Fruit fly (Drosophila melanogaster) whole organism, embryonic: ENCODE data around the gene CG6569.

Experiments
- Atf3 ChIP-seq: fragments of 200-800 bp; sonication (Bioruptor generic); optimal IDR thresholded peaks from 3 replicates; lab custom pipeline; 2016; ENCODE audit warnings: missing biosample characterization, missing genetic modification characterization
- B-H2 ChIP-seq: fragments of 200-800 bp; sonication (Bioruptor generic); optimal IDR thresholded peaks from 2 replicates; lab custom pipeline; 2018; ENCODE audit warnings: missing biosample characterization, mild to moderate bottlenecking, missing genetic modification characterization
- CG10209 ChIP-seq: fragments of 200-800 bp; sonication (Bioruptor generic); optimal IDR thresholded peaks from 3 replicates; lab custom pipeline; 2017; ENCODE audit warnings: missing biosample characterization, mild to moderate bottlenecking, missing genetic modification characterization, missing genetic modification reagents
- CG11247 ChIP-seq: fragments of 200-800 bp; sonication (Bioruptor generic); IDR thresholded peaks from 2 replicates; pipeline ENCODE4 v1.3.6; 2022; ENCODE audit warnings: missing biosample characterization, missing genetic modification characterization
- CG1233 ChIP-seq: fragments of 200-800 bp; sonication (Bioruptor generic); optimal IDR thresholded peaks from 4 replicates; lab custom pipeline; 2018; ENCODE audit warnings: missing biosample characterization, mild to moderate bottlenecking, missing genetic modification characterization
- CG12391 ChIP-seq: fragments of 200-800 bp; sonication (Bioruptor generic); optimal IDR thresholded peaks from 3 replicates; lab custom pipeline; 2018; ENCODE audit warnings: missing biosample characterization, mild to moderate bottlenecking, missing genetic modification characterization, moderate library complexity
- CG15011 ChIP-seq: fragments of 200-800 bp; sonication (Bioruptor generic); optimal IDR thresholded peaks from 3 replicates; lab custom pipeline; 2018; ENCODE audit warnings: missing biosample characterization, mild to moderate bottlenecking, missing genetic modification characterization
- CG17612 ChIP-seq: fragments of 200-800 bp; sonication (Bioruptor generic); IDR thresholded peaks from 2 replicates; pipeline ENCODE4 v1.3.6; 2022; ENCODE audit warnings: missing biosample characterization, missing genetic modification characterization
- CG17802 ChIP-seq: fragments of 200-800 bp; sonication (Bioruptor generic); optimal IDR thresholded peaks from 2 replicates; lab custom pipeline; 2018; ENCODE audit warnings: missing biosample characterization, mild to moderate bottlenecking, missing genetic modification characterization, moderate library complexity
- CG1792 ChIP-seq: fragments of 200-800 bp; sonication (Bioruptor generic); optimal IDR thresholded peaks from 2 replicates; lab custom pipeline; 2016; ENCODE audit warnings: missing biosample characterization, missing genetic modification characterization
- CG1832 ChIP-seq: fragments of 200-800 bp; sonication (Bioruptor generic); optimal IDR thresholded peaks from 2 replicates; lab custom pipeline; 2017; ENCODE audit warnings: missing biosample characterization, mild to moderate bottlenecking, missing genetic modification characterization, inconsistent platforms
- CG30020 ChIP-seq: fragments of 200-800 bp; optimal IDR thresholded peaks from 2 replicates; lab custom pipeline; 2019; ENCODE audit warnings: missing biosample characterization, mild to moderate bottlenecking, missing genetic modification characterization, moderate library complexity
- CG31365 ChIP-seq: fragments of 200-800 bp; sonication (Bioruptor generic); optimal IDR thresholded peaks from 2 replicates; lab custom pipeline; 2018; ENCODE audit warnings: missing biosample characterization, mild to moderate bottlenecking, missing genetic modification characterization
- CG5180 ChIP-seq: fragments of 200-800 bp; sonication (Bioruptor generic); optimal IDR thresholded peaks from 3 replicates; lab custom pipeline; 2017; ENCODE audit warnings: missing biosample characterization, missing genetic modification characterization, mild to moderate bottlenecking, moderate library complexity, missing genetic modification reagents
- CG5245 ChIP-seq: fragments of 200-800 bp; sonication (Bioruptor generic); optimal IDR thresholded peaks from 3 replicates; lab custom pipeline; 2016; ENCODE audit warnings: missing biosample characterization, missing genetic modification characterization
- CG6175 ChIP-seq: fragments of 200-800 bp; sonication (Bioruptor generic); IDR thresholded peaks from 3 replicates; pipeline ENCODE4 v1.3.6; 2022; ENCODE audit warnings: missing biosample characterization, missing genetic modification characterization
- CG7271 ChIP-seq: fragments of 200-800 bp; sonication (Bioruptor generic); optimal IDR thresholded peaks from 2 replicates; lab custom pipeline; 2018; ENCODE audit warnings: missing biosample characterization, mild to moderate bottlenecking, missing genetic modification characterization, moderate library complexity
- CG7357 ChIP-seq: fragments of 200-800 bp; sonication (Bioruptor generic); IDR thresholded peaks from 3 replicates; pipeline ENCODE4 v1.3.6; 2022; ENCODE audit warnings: missing biosample characterization, missing genetic modification characterization
- CG7928 ChIP-seq: fragments of 200-800 bp; sonication (Bioruptor generic); optimal IDR thresholded peaks from 2 replicates; lab custom pipeline; 2017; ENCODE audit warnings: missing biosample characterization, mild to moderate bottlenecking, missing genetic modification characterization
- CG7963 ChIP-seq: fragments of 200-800 bp; sonication (Bioruptor generic); IDR thresholded peaks from 3 replicates; pipeline ENCODE4 v1.3.6; 2022; ENCODE audit warnings: missing biosample characterization, missing genetic modification characterization; ENCODE audit not compliant: partially characterized antibody
- CHES-1-like ChIP-seq: fragments of 200-800 bp; sonication (Bioruptor generic); optimal IDR thresholded peaks from 2 replicates; lab custom pipeline; 2016; ENCODE audit warnings: missing biosample characterization, missing genetic modification characterization
- CrebB ChIP-seq: fragments of 200-800 bp; sonication (Bioruptor generic); optimal IDR thresholded peaks from 3 replicates; lab custom pipeline; 2018; ENCODE audit warnings: missing biosample characterization, mild to moderate bottlenecking, missing genetic modification characterization
- Elba2 ChIP-seq: fragments of 200-800 bp; sonication (Bioruptor generic); optimal IDR thresholded peaks from 3 replicates; lab custom pipeline; 2016; ENCODE audit warnings: missing biosample characterization, missing genetic modification characterization
- Hr78 ChIP-seq, 2 experiments: fragments of 200-800 bp in 1 of 2; fragments of >200 bp in 1 of 2; sonication (Bioruptor generic) in 1 of 2; optimal IDR thresholded peaks; 2 replicates each; lab custom pipeline; 2017 to 2019; ENCODE audit warnings: missing biosample characterization in 2 of 2, missing genetic modification characterization in 2 of 2, mild to moderate bottlenecking in 1 of 2, moderate library complexity in 1 of 2
- Mad ChIP-seq: fragments of 200-800 bp; sonication (Bioruptor generic); optimal IDR thresholded peaks from 2 replicates; lab custom pipeline; 2016; ENCODE audit warnings: missing biosample characterization, missing genetic modification characterization
- Max ChIP-seq: fragments of 200-800 bp; sonication (Bioruptor generic); optimal IDR thresholded peaks from 2 replicates; lab custom pipeline; 2016; ENCODE audit warnings: missing biosample characterization, mild to moderate bottlenecking, missing genetic modification characterization
- NC2α ChIP-seq: fragments of 200-800 bp; sonication (Bioruptor generic); optimal IDR thresholded peaks from 2 replicates; lab custom pipeline; 2016; ENCODE audit warnings: missing biosample characterization, missing genetic modification characterization
- NK7.1 ChIP-seq: fragments of 200-800 bp; sonication (Bioruptor generic); optimal IDR thresholded peaks from 3 replicates; lab custom pipeline; 2016; ENCODE audit warnings: missing biosample characterization, missing genetic modification characterization
- Tbp ChIP-seq: fragments of >200 bp; optimal IDR thresholded peaks from 2 replicates; lab custom pipeline; 2018; ENCODE audit warnings: missing biosample characterization, missing genetic modification characterization
- bbx ChIP-seq: fragments of 200-800 bp; sonication (Bioruptor generic); IDR thresholded peaks from 2 replicates; pipeline ENCODE4 v1.3.6; 2022; ENCODE audit warnings: missing biosample characterization, missing genetic modification characterization; ENCODE audit not compliant: partially characterized antibody
- btn ChIP-seq: fragments of 200-800 bp; sonication (Bioruptor generic); optimal IDR thresholded peaks from 2 replicates; lab custom pipeline; 2016; ENCODE audit warnings: missing biosample characterization, missing genetic modification characterization
- corto ChIP-seq: fragments of 200-800 bp; sonication (Bioruptor generic); optimal IDR thresholded peaks from 2 replicates; lab custom pipeline; 2016; ENCODE audit warnings: missing biosample characterization, mild to moderate bottlenecking, missing genetic modification characterization, moderate library complexity
- croc ChIP-seq: fragments of 200-800 bp; sonication (Bioruptor generic); conservative IDR thresholded peaks from 3 replicates; pipeline ENCODE4 v1.3.6; 2022; ENCODE audit warnings: missing biosample characterization, missing genetic modification characterization
- da ChIP-seq: fragments of 200-800 bp; sonication (Bioruptor generic); optimal IDR thresholded peaks from 2 replicates; lab custom pipeline; 2016; ENCODE audit warnings: missing biosample characterization, missing genetic modification characterization
- fd102C ChIP-seq: fragments of 200-800 bp; sonication (Bioruptor generic); optimal IDR thresholded peaks from 2 replicates; lab custom pipeline; 2018; ENCODE audit warnings: missing biosample characterization, mild to moderate bottlenecking, missing genetic modification characterization, moderate library complexity
- grau ChIP-seq: fragments of 200-800 bp; optimal IDR thresholded peaks from 3 replicates; lab custom pipeline; 2019; ENCODE audit warnings: missing biosample characterization, mild to moderate bottlenecking, missing genetic modification characterization, moderate library complexity
- inv ChIP-seq: fragments of 200-800 bp; sonication (Bioruptor generic); IDR thresholded peaks from 2 replicates; pipeline ENCODE4 v1.3.6; 2022; ENCODE audit warnings: missing biosample characterization, missing genetic modification characterization; ENCODE audit not compliant: partially characterized antibody
- jigr1 ChIP-seq: fragments of 200-800 bp; sonication (Bioruptor generic); IDR thresholded peaks from 3 replicates; pipeline ENCODE4 v1.3.6; 2022; ENCODE audit warnings: missing biosample characterization, missing genetic modification characterization
- kni ChIP-seq: fragments of 200-800 bp; sonication (Bioruptor generic); optimal IDR thresholded peaks from 3 replicates; lab custom pipeline; 2017; ENCODE audit warnings: mild to moderate bottlenecking, missing biosample characterization, missing genetic modification reagents, missing genetic modification characterization
- mam ChIP-seq: fragments of 200-800 bp; sonication (Bioruptor generic); optimal IDR thresholded peaks from 3 replicates; lab custom pipeline; 2016; ENCODE audit warnings: missing biosample characterization, missing genetic modification characterization
- mirr ChIP-seq: fragments of 200-800 bp; sonication (Bioruptor generic); optimal IDR thresholded peaks from 3 replicates; lab custom pipeline; 2018; ENCODE audit warnings: missing biosample characterization, mild to moderate bottlenecking, missing genetic modification characterization
- nerfin-1 ChIP-seq: fragments of 200-800 bp; sonication (Bioruptor generic); optimal IDR thresholded peaks from 3 replicates; lab custom pipeline; 2019; ENCODE audit warnings: missing biosample characterization, mild to moderate bottlenecking, missing genetic modification characterization, moderate library complexity
- pho ChIP-seq: fragments of 200-800 bp; sonication (Bioruptor generic); optimal IDR thresholded peaks from 2 replicates; lab custom pipeline; 2016; ENCODE audit warnings: missing biosample characterization, missing genetic modification characterization
- ranshi ChIP-seq: fragments of 200-800 bp; sonication (Bioruptor generic); IDR thresholded peaks from 2 replicates; pipeline ENCODE4 v1.3.6; 2022; ENCODE audit warnings: missing biosample characterization, missing genetic modification characterization
- sens ChIP-seq: fragments of 200-800 bp; sonication (Bioruptor generic); peaks from one replicate; lab custom pipeline; 2016; ENCODE audit warnings: missing biosample characterization, missing genetic modification characterization
- tio ChIP-seq: fragments of 200-800 bp; sonication (Bioruptor generic); optimal IDR thresholded peaks from 2 replicates; lab custom pipeline; 2017; ENCODE audit warnings: missing biosample characterization, missing genetic modification characterization, inconsistent platforms
- unc-4 ChIP-seq: fragments of 200-800 bp; sonication (Bioruptor generic); IDR thresholded peaks from 2 replicates; pipeline ENCODE4 v1.3.6; 2022; ENCODE audit warnings: missing biosample characterization, missing genetic modification characterization; ENCODE audit not compliant: partially characterized antibody
- vvl ChIP-seq: fragments of 200-800 bp; sonication (Bioruptor generic); IDR thresholded peaks from 2 replicates; pipeline ENCODE4 v1.3.6; 2022; ENCODE audit warnings: missing biosample characterization, missing genetic modification characterization

Gene CG6569

dm6 chr3R:21870158-21870971, 2.6 kb upstream of the CG6569 start, which contains the start of gene CG31431 (continued):
- TF ChIP-seq CG5245 (peak; percentile 96), CG17612 (GFP tag; lab: Robert Waterston, UW) (peak; percentile 93), btn (GFP tag; lab: Kevin White, UChicago) (peak; percentile 91), CG17802 (tag; lab: Kevin White, UChicago) (peak; percentile 79), grau (tag; lab: Kevin White, UChicago) (peak; percentile 96), unc-4 (no peak), CG11247 (GFP tag; lab: Robert Waterston, UW) (peak; percentile 98), Tbp (GFP tag; lab: Kevin White, UChicago) (no peak), kni (GFP tag; lab: Kevin White, UChicago) (peak; percentile 89), NK7.1 (GFP tag; lab: Kevin White, UChicago) (peak; percentile 97), CG15011 (GFP tag; lab: Kevin White, UChicago) (peak; percentile 96), NC2α (GFP tag; lab: Kevin White, UChicago) (peak; percentile 93), mirr (peak; percentile 98), sens (GFP tag; lab: Kevin White, UChicago) (peak; percentile 99), Max (peak; percentile 94), da (GFP tag; lab: Kevin White, UChicago) (peak; percentile 93), CG7271 (tag; lab: Kevin White, UChicago) (peak; percentile 88), Atf3 (GFP tag; lab: Kevin White, UChicago) (peak; percentile 95), Elba2 (GFP tag; lab: Kevin White, UChicago) (peak; percentile 41), mam (GFP tag; lab: Kevin White, UChicago) (peak; percentile 98), CG1832 (no peak), pho (GFP tag; lab: Kevin White, UChicago) (peak; percentile 97), CG12391 (peak; percentile 97), corto (GFP tag; lab: Kevin White, UChicago) (peak; percentile 66), inv (GFP tag; lab: Robert Waterston, UW) (no peak), ranshi (peak; percentile 98), Mad (peak; percentile 94), CG30020 (tag; lab: Kevin White, UChicago) (peak; percentile 77), jigr1 (GFP tag; lab: Robert Waterston, UW) (peak; percentile 84), CG5180 (GFP tag; lab: Kevin White, UChicago) (peak; percentile 89), CG1233 (GFP tag; lab: Kevin White, UChicago) (peak; percentile 97), CG7963 (no peak), CG7357 (GFP tag; lab: Robert Waterston, UW) (peak; percentile 93), Hr78 (GFP tag; optimal IDR thresholded peaks at IDR 0.05; lab: Kevin White, UChicago) (peak in 1 of 2 experiments; percentile 76), vvl (GFP tag; lab: Robert Waterston, UW) (peak; percentile 99), tio (GFP tag; lab: Kevin White, UChicago) (peak; percentile 96), CG10209 (peak; percentile 97), CG6175 (peak; percentile 97), CG31365 (tag; lab: Kevin White, UChicago) (peak; percentile 88), nerfin-1 (peak; percentile 90), CrebB (tag; lab: Kevin White, UChicago) (peak; percentile 97), B-H2 (GFP tag; lab: Kevin White, UChicago) (peak; percentile 94), CHES-1-like (GFP tag; lab: Kevin White, UChicago) (peak; percentile 98), fd102C (peak; percentile 75), croc (peak; percentile 94), bbx (GFP tag; lab: Robert Waterston, UW) (no peak), CG7928 (peak; percentile 80), CG1792 (GFP tag; lab: Kevin White, UChicago) (peak; percentile 97)
